Fruit fly (Drosophila melanogaster) whole organism, embryonic: ENCODE results near the gene Hel25E.

Source experiments
- Atf3 ChIP-seq: fragments of 200-800 bp; sonication (Bioruptor generic); optimal IDR thresholded peaks from 3 replicates; lab custom pipeline; 2016; ENCODE audit warnings: missing biosample characterization, missing genetic modification characterization
- BEAF-32 ChIP-seq: fragments of 200-800 bp; sonication (Bioruptor generic); optimal IDR thresholded peaks from 3 replicates; lab custom pipeline; 2017; ENCODE audit warnings: missing biosample characterization, missing genetic modification characterization, mild to moderate bottlenecking, moderate library complexity, missing genetic modification reagents
- Bgb ChIP-seq: fragments of 200-800 bp; sonication (Bioruptor generic); IDR thresholded peaks from 2 replicates; pipeline ENCODE4 v1.3.6; 2022; ENCODE audit warnings: missing biosample characterization, missing genetic modification characterization; ENCODE audit not compliant: partially characterized antibody
- CG12104 ChIP-seq: fragments of 200-800 bp; sonication (Bioruptor generic); optimal IDR thresholded peaks from 3 replicates; lab custom pipeline; 2016; ENCODE audit warnings: missing biosample characterization, missing genetic modification characterization
- CG12659 ChIP-seq: fragments of 200-800 bp; sonication (Bioruptor generic); optimal IDR thresholded peaks from 3 replicates; lab custom pipeline; 2017; ENCODE audit warnings: mild to moderate bottlenecking, missing biosample characterization, missing genetic modification reagents, missing genetic modification characterization
- CG12744 ChIP-seq: fragments of 200-800 bp; sonication (Bioruptor generic); optimal IDR thresholded peaks from 2 replicates; lab custom pipeline; 2016; ENCODE audit warnings: missing biosample characterization, missing genetic modification characterization
- CG15514 ChIP-seq: fragments of 200-800 bp; sonication (Bioruptor generic); optimal IDR thresholded peaks from 3 replicates; lab custom pipeline; 2017; ENCODE audit warnings: missing biosample characterization, missing genetic modification characterization, mild to moderate bottlenecking, moderate library complexity, missing genetic modification reagents
- CG16813 ChIP-seq: fragments of 200-800 bp; sonication (Bioruptor generic); IDR thresholded peaks from 3 replicates; pipeline ENCODE4 v1.3.6; 2022; ENCODE audit warnings: missing biosample characterization, missing genetic modification characterization; ENCODE audit not compliant: partially characterized antibody
- CG17359 ChIP-seq: fragments of 200-800 bp; sonication (Bioruptor generic); optimal IDR thresholded peaks from 3 replicates; lab custom pipeline; 2018; ENCODE audit warnings: missing biosample characterization, mild to moderate bottlenecking, missing genetic modification characterization, moderate library complexity
- CG17829 ChIP-seq: fragments of 200-800 bp; optimal IDR thresholded peaks from 2 replicates; lab custom pipeline; 2019; ENCODE audit warnings: missing biosample characterization, mild to moderate bottlenecking, missing genetic modification characterization, moderate library complexity
- CG2120 ChIP-seq: fragments of 200-800 bp; sonication (Bioruptor generic); optimal IDR thresholded peaks from 3 replicates; lab custom pipeline; 2016; ENCODE audit warnings: missing biosample characterization, missing genetic modification characterization
- CG2202 ChIP-seq: fragments of 200-800 bp; sonication (Bioruptor generic); optimal IDR thresholded peaks from 2 replicates; lab custom pipeline; 2018; ENCODE audit warnings: missing biosample characterization, mild to moderate bottlenecking, missing genetic modification characterization
- CG31365 ChIP-seq: fragments of 200-800 bp; sonication (Bioruptor generic); optimal IDR thresholded peaks from 2 replicates; lab custom pipeline; 2018; ENCODE audit warnings: missing biosample characterization, mild to moderate bottlenecking, missing genetic modification characterization
- CG3995 ChIP-seq: fragments of 200-800 bp; sonication (Bioruptor generic); optimal IDR thresholded peaks from 3 replicates; lab custom pipeline; 2016; ENCODE audit warnings: missing biosample characterization, missing genetic modification characterization
- CG4820 ChIP-seq: fragments of 200-800 bp; sonication (Bioruptor generic); optimal IDR thresholded peaks from 3 replicates; lab custom pipeline; 2016; ENCODE audit warnings: missing biosample characterization, missing genetic modification characterization
- CG6791 ChIP-seq: fragments of 200-800 bp; sonication (Bioruptor generic); IDR thresholded peaks from 3 replicates; pipeline ENCODE4 v1.3.6; 2022; ENCODE audit warnings: missing biosample characterization, missing genetic modification characterization; ENCODE audit not compliant: partially characterized antibody
- CG7556 ChIP-seq: fragments of 200-800 bp; sonication (Bioruptor generic); optimal IDR thresholded peaks from 2 replicates; lab custom pipeline; 2017; ENCODE audit warnings: missing biosample characterization, mild to moderate bottlenecking, missing genetic modification characterization
- CG9727 ChIP-seq: fragments of 200-800 bp; sonication (Bioruptor generic); optimal IDR thresholded peaks from 3 replicates; lab custom pipeline; 2017; ENCODE audit warnings: missing biosample characterization, mild to moderate bottlenecking, missing genetic modification characterization
- CG9797 ChIP-seq: fragments of 200-800 bp; sonication (Bioruptor generic); optimal IDR thresholded peaks from 3 replicates; lab custom pipeline; 2018; ENCODE audit warnings: missing biosample characterization, mild to moderate bottlenecking, missing genetic modification characterization
- CG9932 ChIP-seq: fragments of 200-800 bp; sonication (Bioruptor generic); IDR thresholded peaks from 2 replicates; pipeline ENCODE4 v1.3.6; 2022; ENCODE audit warnings: missing biosample characterization, missing genetic modification characterization
- CHES-1-like ChIP-seq: fragments of 200-800 bp; sonication (Bioruptor generic); optimal IDR thresholded peaks from 2 replicates; lab custom pipeline; 2016; ENCODE audit warnings: missing biosample characterization, missing genetic modification characterization
- Dek ChIP-seq: fragments of 200-800 bp; sonication (Bioruptor generic); optimal IDR thresholded peaks from 3 replicates; lab custom pipeline; 2019; ENCODE audit warnings: missing biosample characterization, mild to moderate bottlenecking, missing genetic modification characterization, moderate library complexity
- Dfd ChIP-seq, 2 experiments: fragments of >200 bp; optimal IDR thresholded peaks; 2 replicates each; lab custom pipeline; 2017; ENCODE audit warnings: missing biosample characterization in 2 of 2, missing genetic modification characterization in 2 of 2
- Dll ChIP-seq: fragments of 200-800 bp; sonication (Bioruptor generic); IDR thresholded peaks from 4 replicates; pipeline ENCODE4 v1.3.6; 2022; ENCODE audit warnings: missing biosample characterization, missing genetic modification characterization; ENCODE audit not compliant: partially characterized antibody
- HLH4C ChIP-seq: fragments of 200-800 bp; sonication (Bioruptor generic); IDR thresholded peaks from 3 replicates; pipeline ENCODE4 v1.3.6; 2022; ENCODE audit warnings: missing biosample characterization, missing genetic modification characterization; ENCODE audit not compliant: partially characterized antibody
- Hmr ChIP-seq: fragments of 200-800 bp; sonication (Bioruptor generic); optimal IDR thresholded peaks from 3 replicates; lab custom pipeline; 2017; ENCODE audit warnings: mild to moderate bottlenecking, missing biosample characterization, missing genetic modification reagents, missing genetic modification characterization
- Hr3 ChIP-seq: fragments of 200-800 bp; sonication (Bioruptor generic); optimal IDR thresholded peaks from 3 replicates; lab custom pipeline; 2016; ENCODE audit warnings: missing biosample characterization, missing genetic modification characterization
- MESR4 ChIP-seq: fragments of 200-800 bp; sonication (Bioruptor generic); optimal IDR thresholded peaks from 2 replicates; lab custom pipeline; 2018; ENCODE audit warnings: missing biosample characterization, mild to moderate bottlenecking, missing genetic modification characterization, moderate library complexity
- Med ChIP-seq: fragments of 200-800 bp; sonication (Bioruptor generic); peaks from one replicate; lab custom pipeline; 2016; ENCODE audit warnings: missing biosample characterization, missing genetic modification characterization, mild to moderate bottlenecking, inconsistent platforms, moderate library complexity
- Myb ChIP-seq: fragments of 200-800 bp; sonication (Bioruptor generic); optimal IDR thresholded peaks from 2 replicates; lab custom pipeline; 2016; ENCODE audit warnings: missing biosample characterization, missing genetic modification characterization
- Pdp1 ChIP-seq, 2 experiments: fragments of 200-800 bp; sonication (Bioruptor generic); optimal IDR thresholded peaks; 3 replicates each; lab custom pipeline; 2016; ENCODE audit warnings: missing biosample characterization in 2 of 2, missing genetic modification characterization in 2 of 2, mild to moderate bottlenecking in 1 of 2, moderate library complexity in 1 of 2
- Ptx1 ChIP-seq: fragments of 200-800 bp; sonication (Bioruptor generic); IDR thresholded peaks from 2 replicates; pipeline ENCODE4 v1.3.6; 2022; ENCODE audit warnings: missing biosample characterization, missing genetic modification characterization
- Xbp1 ChIP-seq: fragments of 200-800 bp; sonication (Bioruptor generic); optimal IDR thresholded peaks from 3 replicates; lab custom pipeline; 2016; ENCODE audit warnings: missing biosample characterization, mild to moderate bottlenecking, missing genetic modification characterization
- crp ChIP-seq, 2 experiments: fragments of 200-800 bp; sonication (Bioruptor generic); optimal IDR thresholded peaks; 2 replicates in 1 of 2; 3 replicates in 1 of 2; lab custom pipeline; 2017; ENCODE audit warnings: missing biosample characterization in 2 of 2, missing genetic modification characterization in 2 of 2, mild to moderate bottlenecking in 1 of 2, moderate library complexity in 1 of 2
- dm ChIP-seq: fragments of 200-800 bp; sonication (Bioruptor generic); optimal IDR thresholded peaks from 3 replicates; lab custom pipeline; 2016; ENCODE audit warnings: missing biosample characterization, missing genetic modification characterization
- dpn ChIP-seq, 2 experiments: fragments of 200-800 bp; sonication (Bioruptor generic); optimal IDR thresholded peaks; 3 replicates each; lab custom pipeline; 2016; ENCODE audit warnings: missing biosample characterization in 2 of 2, missing genetic modification characterization in 2 of 2
- eyg ChIP-seq: fragments of 200-800 bp; sonication (Bioruptor generic); optimal IDR thresholded peaks from 3 replicates; lab custom pipeline; 2016; ENCODE audit warnings: missing biosample characterization, missing genetic modification characterization
- hb ChIP-seq: fragments of 200-800 bp; sonication (Bioruptor generic); IDR thresholded peaks from 3 replicates; pipeline ENCODE4 v1.3.6; 2022; ENCODE audit warnings: missing biosample characterization, missing genetic modification characterization; ENCODE audit not compliant: partially characterized antibody
- hbn ChIP-seq: fragments of 200-800 bp; sonication (Bioruptor generic); IDR thresholded peaks from 2 replicates; pipeline ENCODE4 v1.3.6; 2022; ENCODE audit warnings: missing biosample characterization, missing genetic modification characterization; ENCODE audit not compliant: partially characterized antibody
- maf-S ChIP-seq: fragments of 200-800 bp; sonication (Bioruptor generic); optimal IDR thresholded peaks from 2 replicates; lab custom pipeline; 2016; ENCODE audit warnings: missing biosample characterization, missing genetic modification characterization
- nerfin-2 ChIP-seq: fragments of 200-800 bp; sonication (Bioruptor generic); IDR thresholded peaks from 2 replicates; pipeline ENCODE4 v1.3.6; 2022; ENCODE audit warnings: missing biosample characterization, missing genetic modification characterization; ENCODE audit not compliant: partially characterized antibody
- nmo ChIP-seq: fragments of 200-800 bp; sonication (Bioruptor generic); optimal IDR thresholded peaks from 2 replicates; lab custom pipeline; 2018; ENCODE audit warnings: missing biosample characterization, mild to moderate bottlenecking, missing genetic modification characterization, moderate library complexity
- row ChIP-seq: fragments of 200-800 bp; sonication (Bioruptor generic); IDR thresholded peaks from 3 replicates; pipeline ENCODE4 v1.3.6; 2022; ENCODE audit warnings: missing biosample characterization, missing genetic modification characterization
- sd ChIP-seq: fragments of 200-800 bp; sonication (Bioruptor generic); optimal IDR thresholded peaks from 3 replicates; lab custom pipeline; 2018; ENCODE audit warnings: missing biosample characterization, mild to moderate bottlenecking, missing genetic modification characterization, moderate library complexity
- sna ChIP-seq: fragments of 200-800 bp; sonication (Bioruptor generic); IDR thresholded peaks from 2 replicates; pipeline ENCODE4 v1.3.6; 2022; ENCODE audit warnings: missing biosample characterization, missing genetic modification characterization; ENCODE audit not compliant: partially characterized antibody
- trem ChIP-seq: fragments of 200-800 bp; optimal IDR thresholded peaks from 3 replicates; lab custom pipeline; 2019; ENCODE audit warnings: missing biosample characterization, mild to moderate bottlenecking, missing genetic modification characterization, moderate library complexity
- zen2 ChIP-seq: fragments of 200-800 bp; sonication (Bioruptor generic); IDR thresholded peaks from 3 replicates; pipeline ENCODE4 v1.3.6; 2022; ENCODE audit warnings: missing biosample characterization, missing genetic modification characterization; ENCODE audit not compliant: partially characterized antibody

Gene Hel25E

dm6 chr2L:5541935-5542685, at the start of gene Hel25E, which contains the start of gene Lam:
Gene Hel25E, minus strand, starts transcription at chr2L:5542314.
Gene Lam, plus strand, starts transcription at chr2L:5542480.
- TF ChIP-seq CG3995 (GFP tag; lab: Kevin White, UChicago) = peak; percentile 49
- no peak for TF ChIP-seq Atf3 (GFP tag; lab: Kevin White, UChicago)
- peak; percentile 94 for TF ChIP-seq CG17359
- no peak for TF ChIP-seq sd
- peak; percentile 81 for TF ChIP-seq HLH4C (GFP tag; lab: Robert Waterston, UW)
- TF ChIP-seq zen2 = peak; percentile 85
- peak; percentile 73 for TF ChIP-seq CG15514
- peak; percentile 16 for TF ChIP-seq maf-S
- peak; percentile 78 for TF ChIP-seq nerfin-2
- TF ChIP-seq CG9727 (GFP tag; lab: Kevin White, UChicago) = peak; percentile 13
- peak; percentile 17 for TF ChIP-seq Dek (tag; lab: Kevin White, UChicago)
- peak; percentile 43 for TF ChIP-seq Myb (GFP tag; lab: Kevin White, UChicago)
- peak; percentile 75 for TF ChIP-seq nmo
- no peak for TF ChIP-seq CG31365 (tag; lab: Kevin White, UChicago)
- peak; percentile 98 for TF ChIP-seq CG9797 (GFP tag; lab: Kevin White, UChicago)
- TF ChIP-seq BEAF-32 = peak; percentile 94
- TF ChIP-seq CG2120 = peak; percentile 29
- TF ChIP-seq Hmr = peak; percentile 51
- peak; percentile 9 for TF ChIP-seq CG12104 (GFP tag; lab: Kevin White, UChicago)
- TF ChIP-seq dpn (GFP tag; optimal IDR thresholded peaks at IDR 0.05; lab: Kevin White, UChicago) = peak in 1 of 2 experiments; percentile 11
- TF ChIP-seq CG9932 (GFP tag; lab: Robert Waterston, UW) = peak; percentile 35; the same call in 1 of the 2 replicates
- peak; percentile 83 for TF ChIP-seq Bgb (GFP tag; lab: Robert Waterston, UW)
- peak; percentile 50 for TF ChIP-seq CG17829 (tag; lab: Kevin White, UChicago)
- peak; percentile 61 for TF ChIP-seq CG12659 (GFP tag; lab: Kevin White, UChicago)
- peak in 1 of 2 experiments; percentile 21 for TF ChIP-seq crp (GFP tag; optimal IDR thresholded peaks at IDR 0.05; lab: Kevin White, UChicago)
- TF ChIP-seq CG4820 (GFP tag; lab: Kevin White, UChicago) = no peak
- TF ChIP-seq Ptx1 (GFP tag; lab: Robert Waterston, UW) = no peak
- peak; percentile 71 for TF ChIP-seq row (GFP tag; lab: Robert Waterston, UW)
- peak; percentile 88 for TF ChIP-seq CG16813 (GFP tag; lab: Robert Waterston, UW)
- no peak for TF ChIP-seq CG2202 (tag; lab: Kevin White, UChicago)
- TF ChIP-seq MESR4 (GFP tag; lab: Kevin White, UChicago) = peak; percentile 38
- peak; percentile 81 for TF ChIP-seq trem (tag; lab: Kevin White, UChicago)
- peak; percentile 5 to 7 for TF ChIP-seq Pdp1 (GFP tag; optimal IDR thresholded peaks at IDR 0.05; lab: Kevin White, UChicago)
- no peak for TF ChIP-seq Xbp1 (GFP tag; lab: Kevin White, UChicago)
- TF ChIP-seq Dfd (GFP tag; optimal IDR thresholded peaks at IDR 0.05; lab: Kevin White, UChicago) = no peak
- TF ChIP-seq Hr3 (GFP tag; lab: Kevin White, UChicago) = peak; percentile 91
- peak; percentile 16 for TF ChIP-seq dm (GFP tag; lab: Kevin White, UChicago)
- peak; percentile 81 for TF ChIP-seq Med
- peak; percentile 90 for TF ChIP-seq hbn (GFP tag; lab: Robert Waterston, UW)
- TF ChIP-seq hb (GFP tag; lab: Robert Waterston, UW) = peak; percentile 79; the same call in 2 of the 3 replicates
- peak; percentile 81 for TF ChIP-seq CG6791
- TF ChIP-seq Dll (GFP tag; lab: Robert Waterston, UW) = peak; percentile 97
- TF ChIP-seq CG7556 (GFP tag; lab: Kevin White, UChicago) = no peak
- TF ChIP-seq CG12744 = no peak
- TF ChIP-seq eyg (GFP tag; lab: Kevin White, UChicago) = no peak
- TF ChIP-seq sna (GFP tag; lab: Robert Waterston, UW) = peak; percentile 93
- peak; percentile 42 for TF ChIP-seq CHES-1-like (GFP tag; lab: Kevin White, UChicago)
